Worm (Caenorhabditis elegans): ENCODE measurements around the gene C05D10.4.
A peak's percentile ranks its signal among the peaks of the same experiment; 100 is the strongest.

C05D10.4 gene

DNA sequence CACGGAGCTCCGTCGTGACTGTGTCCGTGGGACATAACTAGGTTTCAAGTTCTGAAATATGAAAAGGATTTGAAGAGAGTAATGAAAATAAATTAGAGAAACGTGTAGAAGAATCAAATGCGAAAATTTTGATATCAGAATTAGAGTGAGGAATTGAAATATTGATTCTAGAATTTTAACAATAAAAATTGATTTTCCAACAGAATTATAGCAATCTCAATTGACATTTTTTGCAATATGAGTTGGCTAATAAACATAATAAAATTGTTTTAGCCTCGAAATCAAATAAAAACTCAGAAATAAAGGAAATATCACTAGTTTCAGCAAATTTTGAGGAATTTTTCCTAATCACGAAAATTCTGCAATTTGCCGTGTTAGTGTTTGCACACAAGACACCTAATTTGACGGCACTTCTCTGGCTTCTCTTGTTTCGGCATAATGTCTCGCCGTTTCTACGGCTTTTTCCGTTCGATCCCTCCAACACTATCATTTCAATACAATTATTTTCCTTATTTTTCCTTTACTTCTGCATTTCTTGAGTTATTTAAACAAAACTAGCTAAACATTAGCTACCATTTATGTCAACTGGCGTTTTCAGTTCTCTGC is 13.7 kb upstream of the C05D10.4 start, which contains the start of gene nmt-1:
nmt-1 (minus strand) TSS at position 51 of the 606 bp plus-strand sequence.
- no peak for TF ChIP-seq lin-13 (GFP tag; optimal IDR thresholded peaks at IDR 0.05)
- no peak for TF ChIP-seq ztf-11 (tag; optimal IDR thresholded peaks at IDR 0.05)
- TF ChIP-seq ama-1 (optimal IDR thresholded peaks at IDR 0.05) = no peak
- TF ChIP-seq snu-23 (GFP tag; optimal IDR thresholded peaks at IDR 0.05) = peak; percentile 69
- TF ChIP-seq unc-86 (tag; optimal IDR thresholded peaks at IDR 0.05) = peak; percentile 29
- TF ChIP-seq mep-1 (tag; optimal IDR thresholded peaks at IDR 0.05) = peak; percentile 72
- TF ChIP-seq hlh-4 (tag; optimal IDR thresholded peaks at IDR 0.05) = no peak
- TF ChIP-seq xbp-1 (tag; optimal IDR thresholded peaks at IDR 0.05) = peak; percentile 48
- TF ChIP-seq dpl-1 (GFP tag; optimal IDR thresholded peaks at IDR 0.05) = peak; percentile 50 to 69 (median 68)
- TF ChIP-seq lir-3 (tag; optimal IDR thresholded peaks at IDR 0.05; ENCODE audit: poor library complexity) = peak; percentile 15
- TF ChIP-seq isw-1 (GFP tag; IDR thresholded peaks at IDR 0.05) = peak; percentile 56
- TF ChIP-seq efl-1 (optimal IDR thresholded peaks at IDR 0.05) = peak; percentile 64 to 73
- peak; percentile 63 to 95 for TF ChIP-seq efl-1 (GFP tag; optimal IDR thresholded peaks at IDR 0.05 in 1 of 2)
- TF ChIP-seq F16B12.6 (tag; optimal IDR thresholded peaks at IDR 0.05) = peak; percentile 97
- TF ChIP-seq lsy-2 (tag; optimal IDR thresholded peaks at IDR 0.05) = peak; percentile 71
- peak; percentile 54 for TF ChIP-seq rnt-1 (tag; optimal IDR thresholded peaks at IDR 0.05)
- TF ChIP-seq nhr-28 (tag; optimal IDR thresholded peaks at IDR 0.05) = no peak
- peak in 2 of 3 experiments; percentile 7 to 12 for TF ChIP-seq ceh-82 (tag; optimal IDR thresholded peaks at IDR 0.05)
- peak; percentile 36 for TF ChIP-seq swsn-7 (tag; optimal IDR thresholded peaks at IDR 0.05)
- TF ChIP-seq C04F5.9 (tag; optimal IDR thresholded peaks at IDR 0.05) = peak; percentile 25
- TF ChIP-seq elt-3 (tag; optimal IDR thresholded peaks at IDR 0.05) = peak in 2 of 6 experiments; percentile 2 to 3
- peak; percentile 1 for TF ChIP-seq blmp-1 (tag; optimal IDR thresholded peaks at IDR 0.05)
- TF ChIP-seq unc-30 (tag; optimal IDR thresholded peaks at IDR 0.05) = no peak
- TF ChIP-seq nhr-19 (GFP tag; conservative IDR thresholded peaks at IDR 0.05) = peak; percentile 60
- TF ChIP-seq nhr-20 (tag; optimal IDR thresholded peaks at IDR 0.05) = peak; percentile 48
- TF ChIP-seq lin-39 (tag; optimal IDR thresholded peaks at IDR 0.05) = peak; percentile 6
- TF ChIP-seq nhr-47 (tag; optimal IDR thresholded peaks at IDR 0.05) = peak; percentile 62
- TF ChIP-seq lin-35 (GFP tag; optimal IDR thresholded peaks at IDR 0.05) = peak; percentile 56 to 66
- TF ChIP-seq C16A3.4 (tag; optimal IDR thresholded peaks at IDR 0.05) = peak; percentile 45
- no peak for TF ChIP-seq ceh-63 (GFP tag; optimal IDR thresholded peaks at IDR 0.05)

- no peak for TF ChIP-seq hlh-17 (GFP tag; optimal IDR thresholded peaks at IDR 0.05; ENCODE audit: borderline replicate concordance)
- TF ChIP-seq sup-37 (GFP tag; optimal IDR thresholded peaks at IDR 0.05) = no peak
- TF ChIP-seq nhr-11 (tag; optimal IDR thresholded peaks at IDR 0.05) = no peak
- no peak for TF ChIP-seq nhr-85 (tag)
- TF ChIP-seq egl-13 (tag; optimal IDR thresholded peaks at IDR 0.05) = no peak
- no peak for TF ChIP-seq nhr-84 (tag; optimal IDR thresholded peaks at IDR 0.05)
These were observed 7.5 kb upstream of the C05D10.4 start for ce11 chrIII:6110187-6110586.

DNA sequence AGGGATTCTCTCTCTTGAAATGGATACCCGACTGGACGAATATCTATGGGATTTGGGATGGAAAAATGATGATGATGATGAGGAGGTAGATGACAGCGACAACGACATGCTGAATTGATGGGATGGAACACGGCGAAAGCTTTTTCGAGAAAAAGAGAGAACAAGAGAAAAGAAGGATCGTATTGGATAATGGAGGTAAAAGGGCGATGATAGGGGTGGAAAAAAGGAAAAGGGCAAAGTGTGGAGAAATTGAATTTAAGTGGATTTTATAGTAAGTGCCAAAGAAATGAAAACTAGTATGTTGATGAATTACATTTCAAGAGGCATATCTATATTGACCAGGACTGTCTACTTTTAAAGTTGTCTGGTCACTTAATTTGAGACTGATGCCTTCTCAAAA is 3.2 kb upstream of the C05D10.4 start:
- no peak for TF ChIP-seq efl-1 (optimal IDR thresholded peaks at IDR 0.05)
- peak in 1 of 2 experiments; percentile 62 for TF ChIP-seq efl-1 (GFP tag; optimal IDR thresholded peaks at IDR 0.05 in 1 of 2)
- TF ChIP-seq hlh-4 (tag; optimal IDR thresholded peaks at IDR 0.05) = no peak
- peak; percentile 62 for TF ChIP-seq blmp-1 (tag; optimal IDR thresholded peaks at IDR 0.05)

ce11 chrIII:6095654-6096053 is 7.0 kb downstream of the C05D10.4 start:
- TF ChIP-seq blmp-1 (tag; optimal IDR thresholded peaks at IDR 0.05) (peak; percentile 92), aha-1 (tag; optimal IDR thresholded peaks at IDR 0.05) (no peak)

Measured in whole organism, L1 larva.